Worm (Caenorhabditis elegans) whole organism, L4 larva: Measurements from ENCODE around the gene F59B2.15.

Experiments used
- F49E8.2 ChIP-seq: sonication (generic microtip); optimal IDR thresholded peaks from 2 replicates; lab custom pipeline; 2016; ENCODE audit warnings: missing compliant biosample characterization, mild to moderate bottlenecking, missing genetic modification characterization, borderline replicate concordance
- jun-1 ChIP-seq: fragments of 150-350 bp; optimal IDR thresholded peaks from 2 replicates; lab custom pipeline; 2014; ENCODE audit warnings: missing biosample characterization, missing genetic modification reagents, missing genetic modification characterization
- spr-1 ChIP-seq: sonication (generic microtip); optimal IDR thresholded peaks from 2 replicates; lab custom pipeline; 2016; ENCODE audit warnings: mild to moderate bottlenecking, missing genetic modification characterization, missing compliant biosample characterization
- unc-130 ChIP-seq: sonication (generic microtip); optimal IDR thresholded peaks from 2 replicates; lab custom pipeline; 2016; ENCODE audit warnings: missing genetic modification reagents, missing genetic modification characterization, missing compliant biosample characterization
- ztf-11 ChIP-seq: fragments of 150-350 bp; optimal IDR thresholded peaks from 2 replicates; lab custom pipeline; 2014; ENCODE audit warnings: missing biosample characterization, missing genetic modification characterization

ce11 chrIII:8980892-8981291 is 21.6 kb downstream of the F59B2.15 start:
- no peak for TF ChIP-seq F49E8.2 (tag; lab: Kevin White, UChicago)
- TF ChIP-seq jun-1 (tag; lab: Kevin White, UChicago) = no peak
- no peak for TF ChIP-seq ztf-11 (tag; lab: Kevin White, UChicago)
- TF ChIP-seq unc-130 (GFP tag; lab: Kevin White, UChicago) = no peak
- TF ChIP-seq spr-1 (tag; lab: Kevin White, UChicago) = no peak
